Worm (Caenorhabditis elegans) whole organism, L2 larva: ENCODE measurements around the gene srd-59.

Experiments used
- C34F6.9 ChIP-seq: fragments of 150-350 bp; optimal IDR thresholded peaks from 2 replicates; lab custom pipeline; 2014; ENCODE audit warnings: missing biosample characterization, missing genetic modification characterization
- R02D3.7 ChIP-seq: fragments of 150-350 bp; optimal IDR thresholded peaks from 2 replicates; lab custom pipeline; 2014; ENCODE audit warnings: missing biosample characterization, missing genetic modification characterization
- Y55F3AM.14 ChIP-seq: fragments of 200-800 bp; sonication (Bioruptor generic); optimal IDR thresholded peaks from 2 replicates; lab custom pipeline; 2018; ENCODE audit warnings: mild to moderate bottlenecking, missing genetic modification characterization, missing compliant biosample characterization
- ZK546.5 ChIP-seq: sonication (generic microtip); optimal IDR thresholded peaks from 2 replicates; lab custom pipeline; 2017; ENCODE audit warnings: missing biosample characterization, missing genetic modification characterization
- alr-1 ChIP-seq: fragments of 150-350 bp; optimal IDR thresholded peaks from 2 replicates; lab custom pipeline; 2014; ENCODE audit warnings: missing biosample characterization, missing genetic modification characterization
- aly-2 ChIP-seq: fragments of 150-350 bp; optimal IDR thresholded peaks from 2 replicates; lab custom pipeline; 2014; ENCODE audit warnings: missing biosample characterization, missing genetic modification characterization
- ama-1 ChIP-seq: fragments of 150-350 bp; optimal IDR thresholded peaks from 2 replicates; lab custom pipeline; 2018; ENCODE audit warnings: inconsistent platforms
- ceh-16 ChIP-seq: fragments of 150-350 bp; optimal IDR thresholded peaks from 2 replicates; lab custom pipeline; 2014; ENCODE audit warnings: missing biosample characterization, missing genetic modification characterization
- egl-27 ChIP-seq: sonication (generic microtip); optimal IDR thresholded peaks from 3 replicates; lab custom pipeline; 2017; ENCODE audit warnings: missing biosample characterization, missing genetic modification reagents, missing genetic modification characterization
- fos-1 ChIP-seq: fragments of 150-350 bp; optimal IDR thresholded peaks from 2 replicates; lab custom pipeline; 2014; ENCODE audit warnings: missing biosample characterization, missing genetic modification characterization
- lin-11 ChIP-seq: fragments of 150-350 bp; sonication (generic microtip); optimal IDR thresholded peaks from 2 replicates; lab custom pipeline; 2014; ENCODE audit warnings: missing biosample characterization, missing genetic modification characterization, inconsistent platforms, mixed read lengths
- lin-13 ChIP-seq: fragments of 150-350 bp; optimal IDR thresholded peaks from 2 replicates; lab custom pipeline; 2014; ENCODE audit warnings: missing biosample characterization, missing genetic modification reagents, missing genetic modification characterization
- mab-5 ChIP-seq: fragments of 150-350 bp; optimal IDR thresholded peaks from 2 replicates; lab custom pipeline; 2014; ENCODE audit warnings: missing biosample characterization, missing genetic modification characterization
- mdl-1 ChIP-seq, 2 experiments: fragments of 150-350 bp in 1 of 2; sonication (generic microtip) in 1 of 2; optimal IDR thresholded peaks; 2 replicates each; lab custom pipeline; 2017; ENCODE audit warnings: missing biosample characterization in 2 of 2, missing genetic modification characterization in 2 of 2
- nhr-10 ChIP-seq: sonication (generic microtip); optimal IDR thresholded peaks from 2 replicates; lab custom pipeline; 2017; ENCODE audit warnings: missing biosample characterization, missing genetic modification characterization
- nhr-11 ChIP-seq: fragments of 150-350 bp; optimal IDR thresholded peaks from 2 replicates; lab custom pipeline; 2014; ENCODE audit warnings: missing biosample characterization, missing genetic modification characterization
- nhr-237 ChIP-seq: fragments of 150-350 bp; optimal IDR thresholded peaks from 2 replicates; lab custom pipeline; 2014; ENCODE audit warnings: missing biosample characterization, missing genetic modification characterization
- nhr-25 ChIP-seq: fragments of 150-350 bp; sonication (generic microtip); optimal IDR thresholded peaks from 3 replicates; lab custom pipeline; 2014; ENCODE audit warnings: missing biosample characterization, missing genetic modification characterization
- nhr-6 ChIP-seq: fragments of 150-350 bp; optimal IDR thresholded peaks from 2 replicates; lab custom pipeline; 2014; ENCODE audit warnings: missing biosample characterization, missing genetic modification characterization
- nhr-77 ChIP-seq: fragments of 150-350 bp; optimal IDR thresholded peaks from 2 replicates; lab custom pipeline; 2014; ENCODE audit warnings: missing biosample characterization, missing genetic modification characterization
- peb-1 ChIP-seq: fragments of 150-350 bp; optimal IDR thresholded peaks from 2 replicates; lab custom pipeline; 2014; ENCODE audit warnings: missing biosample characterization, missing genetic modification characterization
- sem-4 ChIP-seq: fragments of 150-350 bp; optimal IDR thresholded peaks from 2 replicates; lab custom pipeline; 2014; ENCODE audit warnings: missing biosample characterization, missing genetic modification reagents, missing genetic modification characterization
- sma-3 ChIP-seq: sonication (generic microtip); optimal IDR thresholded peaks from 2 replicates; lab custom pipeline; 2016; ENCODE audit warnings: missing genetic modification reagents, missing genetic modification characterization, missing compliant biosample characterization
- sma-9 ChIP-seq, 2 experiments: fragments of 150-350 bp in 1 of 2; sonication (generic microtip) in 1 of 2; optimal IDR thresholded peaks; 2 replicates each; lab custom pipeline; 2014 to 2016; ENCODE audit warnings: missing genetic modification characterization in 2 of 2, mild to moderate bottlenecking in 1 of 2, missing biosample characterization in 1 of 2, missing compliant biosample characterization in 1 of 2, missing genetic modification reagents in 1 of 2, moderate library complexity in 1 of 2
- snpc-4 ChIP-seq: fragments of 150-350 bp; optimal IDR thresholded peaks from 2 replicates; lab custom pipeline; 2014; ENCODE audit warnings: missing biosample characterization, missing genetic modification characterization
- unc-55 ChIP-seq: fragments of 150-350 bp; sonication (generic microtip); optimal IDR thresholded peaks from 3 replicates; lab custom pipeline; 2014; ENCODE audit warnings: missing biosample characterization, missing genetic modification reagents, missing genetic modification characterization
- unc-62 ChIP-seq: fragments of 150-350 bp; optimal IDR thresholded peaks from 2 replicates; lab custom pipeline; 2014; ENCODE audit warnings: missing biosample characterization, missing genetic modification reagents, missing genetic modification characterization
- ztf-1 ChIP-seq: fragments of 200-800 bp; sonication (Bioruptor generic); conservative IDR thresholded peaks from 2 replicates; pipeline ENCODE4 v1.3.6; 2022; ENCODE audit warnings: missing genetic modification characterization, missing compliant biosample characterization
- ztf-11 ChIP-seq: sonication (generic microtip); optimal IDR thresholded peaks from 2 replicates; lab custom pipeline; 2017; ENCODE audit warnings: missing biosample characterization, missing genetic modification characterization
- ztf-4 ChIP-seq: fragments of 150-350 bp; optimal IDR thresholded peaks from 2 replicates; lab custom pipeline; 2014; ENCODE audit warnings: missing biosample characterization, missing genetic modification characterization

Gene srd-59

DNA sequence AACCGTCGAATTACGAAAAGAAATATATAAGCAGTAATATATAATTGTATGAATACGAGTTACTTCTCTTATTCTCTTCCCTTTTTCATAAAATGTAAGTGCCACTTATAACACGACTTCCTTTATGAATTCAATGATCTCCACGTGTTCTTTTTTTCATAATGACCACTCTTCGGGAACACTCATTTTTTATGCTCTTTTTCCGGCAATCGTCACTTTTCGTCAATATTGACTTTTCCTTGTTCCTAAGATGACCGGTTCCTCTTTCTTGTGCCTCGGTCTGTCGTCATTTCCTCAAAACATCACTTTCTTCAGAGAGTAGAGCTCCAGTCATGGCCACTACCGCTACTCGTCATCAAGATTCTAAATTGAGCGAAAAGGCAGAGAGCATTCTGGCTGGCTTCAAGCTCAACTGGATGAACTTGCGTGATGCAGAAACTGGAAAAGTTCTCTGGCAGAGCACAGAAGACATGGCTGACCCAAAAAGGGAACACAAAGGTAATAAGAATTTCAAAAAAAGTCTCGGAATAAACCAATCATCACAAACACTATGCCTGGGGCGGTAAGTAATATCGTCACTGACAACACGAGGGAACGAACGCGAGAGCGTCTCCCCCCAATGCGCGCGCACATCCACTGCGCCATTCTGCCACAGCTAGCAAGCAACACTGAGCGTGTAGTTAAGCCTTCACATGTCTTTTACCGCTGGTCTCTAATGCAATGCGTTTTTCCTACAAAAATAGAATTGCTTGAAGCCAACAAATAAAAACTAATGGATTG lies 21.8 kb upstream of the srd-59 start, which contains the start of gene pdl-1 (continued):
- TF ChIP-seq sma-3 (peak; percentile 55), sem-4 (tag; lab: Kevin White, UChicago) (peak; percentile 56), lin-11 (tag; lab: Kevin White, UChicago) (peak; percentile 81), unc-62 (GFP tag; lab: Kevin White, UChicago) (no peak), Y55F3AM.14 (GFP tag; lab: Kevin White, UChicago) (peak; percentile 63), lin-13 (GFP tag; lab: Kevin White, UChicago) (peak; percentile 73)
- TF ChIP-seq, all 48 proteins: peak for 23

DNA sequence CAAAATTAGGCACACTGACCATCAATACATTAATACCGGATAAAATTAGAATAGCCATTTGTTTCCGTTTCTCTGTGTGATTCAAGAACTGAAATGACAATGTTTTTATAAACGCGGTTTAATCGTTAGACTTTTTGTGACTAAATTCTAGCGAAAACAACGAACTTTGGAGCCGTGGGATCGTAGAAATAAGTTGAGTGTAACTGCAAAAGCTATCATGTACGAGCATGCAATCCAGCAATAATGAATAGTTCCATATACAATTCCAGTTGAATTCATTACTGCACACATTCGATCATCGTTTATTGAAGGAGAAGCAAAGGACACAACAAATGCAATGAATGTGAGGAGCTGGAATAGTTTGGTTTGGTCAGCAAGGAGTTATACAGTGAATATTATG lies 19.4 kb upstream of the srd-59 start:
- TF ChIP-seq unc-62 (GFP tag; lab: Kevin White, UChicago) (no peak), nhr-11 (tag; lab: Kevin White, UChicago) (no peak), ZK546.5 (tag; lab: Kevin White, UChicago) (no peak), ceh-16 (no peak), Y55F3AM.14 (GFP tag; lab: Kevin White, UChicago) (no peak), unc-55 (no peak), nhr-237 (tag; lab: Kevin White, UChicago) (no peak), alr-1 (tag; lab: Kevin White, UChicago) (no peak)
- TF ChIP-seq, all 48 proteins: peak for 0

DNA sequence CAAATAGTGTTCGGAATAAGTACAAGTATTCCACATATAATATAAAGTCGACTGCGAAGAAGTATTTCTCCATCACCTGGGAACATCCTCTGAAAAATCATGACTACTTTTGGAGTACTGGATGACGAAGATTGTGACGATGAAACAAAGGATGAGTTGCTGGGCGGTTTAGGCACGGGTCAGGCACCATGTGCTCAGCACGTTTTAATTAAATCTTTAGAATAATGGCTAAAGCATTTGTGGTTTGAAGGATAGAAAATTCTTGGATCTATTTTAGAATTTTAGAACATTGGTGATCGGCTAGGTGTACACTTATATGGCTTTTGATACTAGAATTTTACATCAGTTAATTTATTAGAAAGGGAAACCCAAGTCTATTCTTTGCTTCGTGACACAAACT lies 18.4 kb upstream of the srd-59 start, which contains the start of gene C27H5.6:
TSS of gene C27H5.6 (minus strand) at position 101 of the 400 bp plus-strand sequence.
- TF ChIP-seq nhr-10 (tag; lab: Kevin White, UChicago) (no peak), ama-1 (lab: Kevin White, UChicago) (no peak), C34F6.9 (tag; lab: Kevin White, UChicago) (no peak), aly-2 (no peak), nhr-77 (tag; lab: Kevin White, UChicago) (no peak), nhr-25 (tag; lab: Kevin White, UChicago) (no peak), alr-1 (tag; lab: Kevin White, UChicago) (no peak), mab-5 (tag; lab: Kevin White, UChicago) (no peak), mdl-1 (tag; optimal IDR thresholded peaks at IDR 0.05; lab: Kevin White, UChicago) (no peak), peb-1 (tag; lab: Kevin White, UChicago) (no peak)

DNA sequence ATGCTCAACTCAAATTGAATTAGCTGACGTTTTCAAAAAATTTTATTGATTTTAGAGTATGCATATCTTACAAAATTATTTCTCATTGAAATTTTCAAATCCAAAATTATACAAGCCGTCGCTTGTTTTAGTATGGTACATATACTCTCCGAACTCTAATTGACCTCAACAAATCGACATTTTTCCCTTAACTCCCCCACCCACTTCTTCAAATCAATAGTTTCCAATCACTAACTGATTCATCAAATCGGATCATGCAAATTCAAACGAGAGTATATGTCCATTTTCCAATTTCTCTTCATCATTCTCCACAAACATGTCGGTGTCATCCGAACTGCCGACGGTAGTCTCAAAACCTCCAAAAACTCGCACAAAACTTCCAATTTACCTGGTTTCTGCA lies 16.4 kb upstream of the srd-59 start, which contains the start of gene E04F6.4:
TSS of gene E04F6.4 (plus strand) at position 301 of the 400 bp plus-strand sequence.
- TF ChIP-seq R02D3.7 (tag; lab: Kevin White, UChicago): no peak
- no peak for TF ChIP-seq egl-27
- no peak for TF ChIP-seq ztf-11 (tag; lab: Kevin White, UChicago)
- TF ChIP-seq ZK546.5 (tag; lab: Kevin White, UChicago): no peak
- no peak for TF ChIP-seq unc-62 (GFP tag; lab: Kevin White, UChicago)
- no peak for TF ChIP-seq ztf-1
- TF ChIP-seq C34F6.9 (tag; lab: Kevin White, UChicago): no peak
- TF ChIP-seq, all 48 proteins: peak for 0

DNA sequence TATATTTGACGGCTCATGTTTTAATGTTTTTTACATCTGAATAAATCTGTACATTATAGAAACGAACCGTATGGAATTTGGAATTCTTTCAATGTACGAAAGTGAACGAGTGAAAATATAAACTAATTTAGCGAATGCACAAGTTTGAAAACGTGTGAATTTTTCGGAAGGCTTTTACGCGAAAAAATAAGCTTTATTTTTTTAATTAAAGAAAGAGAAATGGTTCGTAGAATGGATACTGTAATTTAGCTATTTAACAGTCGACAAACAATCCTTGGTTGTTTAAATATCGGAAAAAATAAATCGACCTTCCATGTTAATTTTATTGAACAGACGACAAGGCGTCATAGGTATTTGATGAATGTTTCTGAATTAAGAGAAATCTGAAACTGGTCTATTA lies 9.9 kb upstream of the srd-59 start, which contains the start of gene acdh-12:
TSS of gene acdh-12 (minus strand) at position 101 of the 400 bp plus-strand sequence.
- no peak for TF ChIP-seq ZK546.5 (tag; lab: Kevin White, UChicago)
- no peak for TF ChIP-seq nhr-6
- TF ChIP-seq nhr-25 (tag; lab: Kevin White, UChicago): no peak
- TF ChIP-seq ztf-4 (tag; lab: Kevin White, UChicago): no peak
- TF ChIP-seq ceh-16: no peak
- no peak for TF ChIP-seq unc-55
- no peak for TF ChIP-seq nhr-237 (tag; lab: Kevin White, UChicago)
- TF ChIP-seq R02D3.7 (tag; lab: Kevin White, UChicago): no peak

- TF ChIP-seq snpc-4 (no peak), sma-9 (GFP tag; optimal IDR thresholded peaks at IDR 0.05; lab: Kevin White, UChicago) (peak; percentile 13), sma-9 (tag; optimal IDR thresholded peaks at IDR 0.05; lab: Kevin White, UChicago) (no peak), mab-5 (tag; lab: Kevin White, UChicago) (no peak), fos-1 (tag; lab: Kevin White, UChicago) (peak; percentile 25)
- TF ChIP-seq, all 48 proteins: peak for 2
Measured at ce11 chrII:7196040-7196439, 9.4 kb upstream of the srd-59 start, which contains the start of gene maoc-1. TSS of gene maoc-1 (plus strand) at chrII:7196276.
